Worm (Caenorhabditis elegans) whole organism, L1 larva: ENCODE data around the gene T10D4.19.

Experiments
- C34B4.2 ChIP-seq: sonication (generic microtip); optimal IDR thresholded peaks from 2 replicates; lab custom pipeline; 2017; ENCODE audit warnings: mild to moderate bottlenecking, missing genetic modification characterization, missing compliant biosample characterization
- ama-1 ChIP-seq: fragments of 150-350 bp; optimal IDR thresholded peaks from 2 replicates; lab custom pipeline; 2014
- ces-1 ChIP-seq: fragments of 150-350 bp; optimal IDR thresholded peaks from 2 replicates; lab custom pipeline; 2014; ENCODE audit warnings: missing biosample characterization, missing genetic modification reagents, missing genetic modification characterization
- dpl-1 ChIP-seq, 3 experiments: fragments of 150-350 bp in 2 of 3; sonication (generic microtip) in 1 of 3; optimal IDR thresholded peaks; 2 replicates each; lab custom pipeline; 2014 to 2017; ENCODE audit warnings: missing biosample characterization in 3 of 3, missing genetic modification characterization in 3 of 3, missing genetic modification reagents in 3 of 3
- lsy-2 ChIP-seq, 2 experiments: fragments of 150-350 bp; optimal IDR thresholded peaks; 2 replicates each; lab custom pipeline; 2014; ENCODE audit warnings: missing biosample characterization in 2 of 2, missing genetic modification characterization in 2 of 2
- mab-9 ChIP-seq: fragments of 200-800 bp; sonication (Bioruptor generic); IDR thresholded peaks from 2 replicates; pipeline ENCODE4 v1.3.6; 2022; ENCODE audit warnings: missing genetic modification reagents, missing genetic modification characterization, missing compliant biosample characterization
- mep-1 ChIP-seq: fragments of 150-350 bp; optimal IDR thresholded peaks from 2 replicates; lab custom pipeline; 2014; ENCODE audit warnings: missing biosample characterization, missing genetic modification characterization
- nhr-11 ChIP-seq: fragments of 150-350 bp; optimal IDR thresholded peaks from 2 replicates; lab custom pipeline; 2014; ENCODE audit warnings: missing biosample characterization, missing genetic modification characterization
- nhr-12 ChIP-seq: sonication (generic microtip); optimal IDR thresholded peaks from 2 replicates; lab custom pipeline; 2017; ENCODE audit warnings: missing biosample characterization, missing genetic modification characterization
- nhr-28 ChIP-seq: fragments of 150-350 bp; optimal IDR thresholded peaks from 2 replicates; lab custom pipeline; 2014; ENCODE audit warnings: missing biosample characterization, missing genetic modification characterization
- nhr-76 ChIP-seq: sonication (generic microtip); optimal IDR thresholded peaks from 2 replicates; lab custom pipeline; 2017; ENCODE audit warnings: missing biosample characterization, missing genetic modification characterization
- snpc-4 ChIP-seq: fragments of 150-350 bp; optimal IDR thresholded peaks from 2 replicates; lab custom pipeline; 2014; ENCODE audit warnings: missing biosample characterization, missing genetic modification characterization
- unc-86 ChIP-seq: sonication (generic microtip); optimal IDR thresholded peaks from 2 replicates; lab custom pipeline; 2016; ENCODE audit warnings: missing genetic modification characterization, missing compliant biosample characterization
- ztf-4 ChIP-seq: fragments of 150-350 bp; optimal IDR thresholded peaks from 2 replicates; lab custom pipeline; 2014; ENCODE audit warnings: missing biosample characterization, missing genetic modification characterization

ce11 chrII:3112313-3112712 lies 39.4 kb upstream of the T10D4.19 start, which contains the start of gene Y25C1A.2:
- TF ChIP-seq nhr-12 (tag; lab: Kevin White, UChicago), result no peak
- no peak for TF ChIP-seq nhr-11 (tag; lab: Kevin White, UChicago)
- no peak for TF ChIP-seq ztf-4 (tag; lab: Kevin White, UChicago)
- no peak for TF ChIP-seq snpc-4 (tag; lab: Kevin White, UChicago)
- no peak for TF ChIP-seq dpl-1 (GFP tag; optimal IDR thresholded peaks at IDR 0.05; lab: Kevin White, UChicago)
- TF ChIP-seq mab-9 (GFP tag; lab: Robert Waterston, UW), result no peak
- TF ChIP-seq nhr-76 (tag; lab: Kevin White, UChicago), result no peak
- no peak for TF ChIP-seq ama-1
- TF ChIP-seq nhr-28 (tag; lab: Kevin White, UChicago), result no peak
- no peak for TF ChIP-seq mep-1 (tag; lab: Kevin White, UChicago)
- TF ChIP-seq ces-1 (GFP tag; lab: Kevin White, UChicago), result no peak
- TF ChIP-seq lsy-2 (tag; optimal IDR thresholded peaks at IDR 0.05; lab: Kevin White, UChicago), result no peak
- no peak for TF ChIP-seq C34B4.2 (tag; lab: Kevin White, UChicago)
- no peak for TF ChIP-seq unc-86 (tag; lab: Kevin White, UChicago)
